Fruit fly (Drosophila melanogaster) whole organism, embryonic: ENCODE results near the gene plx.

ENCODE experiments used
- Atf-2 ChIP-seq: fragments of 200-800 bp; sonication (Bioruptor generic); optimal IDR thresholded peaks from 2 replicates; lab custom pipeline; 2016; ENCODE audit warnings: missing biosample characterization, missing genetic modification characterization
- CG10959 ChIP-seq: fragments of 200-800 bp; sonication (Bioruptor generic); IDR thresholded peaks from 2 replicates; pipeline ENCODE4 v1.3.6; 2022; ENCODE audit warnings: missing biosample characterization, missing genetic modification characterization
- CG12219 ChIP-seq: fragments of 200-800 bp; sonication (Bioruptor generic); optimal IDR thresholded peaks from 3 replicates; lab custom pipeline; 2018; ENCODE audit warnings: missing biosample characterization, mild to moderate bottlenecking, missing genetic modification characterization
- CG12236 ChIP-seq: fragments of 200-800 bp; sonication (Bioruptor generic); optimal IDR thresholded peaks from 2 replicates; lab custom pipeline; 2016; ENCODE audit warnings: missing biosample characterization, missing genetic modification characterization
- CG13296 ChIP-seq: fragments of 200-800 bp; sonication (Bioruptor generic); optimal IDR thresholded peaks from 3 replicates; lab custom pipeline; 2018; ENCODE audit warnings: missing biosample characterization, mild to moderate bottlenecking, missing genetic modification characterization
- CG14710 ChIP-seq: fragments of 200-800 bp; sonication (Bioruptor generic); optimal IDR thresholded peaks from 3 replicates; lab custom pipeline; 2019; ENCODE audit warnings: missing biosample characterization, mild to moderate bottlenecking, missing genetic modification characterization, moderate library complexity
- CG16813 ChIP-seq: fragments of 200-800 bp; sonication (Bioruptor generic); IDR thresholded peaks from 3 replicates; pipeline ENCODE4 v1.3.6; 2022; ENCODE audit warnings: missing biosample characterization, missing genetic modification characterization; ENCODE audit not compliant: partially characterized antibody
- CG18011 ChIP-seq: fragments of 200-800 bp; sonication (Bioruptor generic); optimal IDR thresholded peaks from 2 replicates; lab custom pipeline; 2017; ENCODE audit warnings: missing biosample characterization, missing genetic modification characterization, mild to moderate bottlenecking, moderate library complexity, missing genotype
- CG18262 ChIP-seq: fragments of 200-800 bp; optimal IDR thresholded peaks from 3 replicates; lab custom pipeline; 2019; ENCODE audit warnings: missing biosample characterization, mild to moderate bottlenecking, missing genetic modification characterization, moderate library complexity
- CG2199 ChIP-seq: fragments of 200-800 bp; sonication (Bioruptor generic); IDR thresholded peaks from 3 replicates; pipeline ENCODE4 v1.3.6; 2022; ENCODE audit warnings: missing biosample characterization, missing genetic modification characterization
- CG30020 ChIP-seq: fragments of 200-800 bp; optimal IDR thresholded peaks from 2 replicates; lab custom pipeline; 2019; ENCODE audit warnings: missing biosample characterization, mild to moderate bottlenecking, missing genetic modification characterization, moderate library complexity
- CG3847 ChIP-seq: fragments of 200-800 bp; sonication (Bioruptor generic); IDR thresholded peaks from 2 replicates; pipeline ENCODE4 v1.3.6; 2022; ENCODE audit warnings: missing biosample characterization, missing genetic modification characterization
- CG4424 ChIP-seq: fragments of 200-800 bp; sonication (Bioruptor generic); optimal IDR thresholded peaks from 3 replicates; lab custom pipeline; 2016; ENCODE audit warnings: missing biosample characterization, missing genetic modification characterization
- CG6175 ChIP-seq: fragments of 200-800 bp; sonication (Bioruptor generic); IDR thresholded peaks from 3 replicates; pipeline ENCODE4 v1.3.6; 2022; ENCODE audit warnings: missing biosample characterization, missing genetic modification characterization
- CG6791 ChIP-seq: fragments of 200-800 bp; sonication (Bioruptor generic); IDR thresholded peaks from 3 replicates; pipeline ENCODE4 v1.3.6; 2022; ENCODE audit warnings: missing biosample characterization, missing genetic modification characterization; ENCODE audit not compliant: partially characterized antibody
- CG7928 ChIP-seq: fragments of 200-800 bp; sonication (Bioruptor generic); optimal IDR thresholded peaks from 2 replicates; lab custom pipeline; 2017; ENCODE audit warnings: missing biosample characterization, mild to moderate bottlenecking, missing genetic modification characterization
- CG7963 ChIP-seq: fragments of 200-800 bp; sonication (Bioruptor generic); IDR thresholded peaks from 3 replicates; pipeline ENCODE4 v1.3.6; 2022; ENCODE audit warnings: missing biosample characterization, missing genetic modification characterization; ENCODE audit not compliant: partially characterized antibody
- CG8765 ChIP-seq: fragments of 200-800 bp; sonication (Bioruptor generic); IDR thresholded peaks from 2 replicates; pipeline ENCODE4 v1.3.6; 2022; ENCODE audit warnings: missing biosample characterization, missing genetic modification characterization
- CG9437 ChIP-seq: fragments of 200-800 bp; sonication (Bioruptor generic); optimal IDR thresholded peaks from 2 replicates; lab custom pipeline; 2018; ENCODE audit warnings: missing biosample characterization, mild to moderate bottlenecking, missing genetic modification characterization
- Chrac-16 ChIP-seq: fragments of 200-800 bp; sonication (Bioruptor generic); optimal IDR thresholded peaks from 3 replicates; lab custom pipeline; 2016; ENCODE audit warnings: missing biosample characterization, missing genetic modification characterization
- Dfd ChIP-seq, 2 experiments: fragments of >200 bp; optimal IDR thresholded peaks; 2 replicates each; lab custom pipeline; 2017; ENCODE audit warnings: missing biosample characterization in 2 of 2, missing genetic modification characterization in 2 of 2
- Dip3 ChIP-seq: fragments of 200-800 bp; sonication (Bioruptor generic); optimal IDR thresholded peaks from 3 replicates; lab custom pipeline; 2016; ENCODE audit warnings: missing biosample characterization, missing genetic modification characterization
- Gsc ChIP-seq: fragments of 200-800 bp; sonication (Bioruptor generic); IDR thresholded peaks from 2 replicates; pipeline ENCODE4 v1.3.6; 2022; ENCODE audit warnings: missing biosample characterization, missing genetic modification characterization
- Lim3 ChIP-seq: fragments of 200-800 bp; sonication (Bioruptor generic); IDR thresholded peaks from 2 replicates; pipeline ENCODE4 v1.3.6; 2022; ENCODE audit warnings: missing biosample characterization, missing genetic modification characterization
- Nf-YB ChIP-seq: fragments of 200-800 bp; sonication (Bioruptor generic); optimal IDR thresholded peaks from 3 replicates; lab custom pipeline; 2019; ENCODE audit warnings: missing biosample characterization, mild to moderate bottlenecking, missing genetic modification characterization, moderate library complexity
- Nf-YC ChIP-seq: fragments of 200-800 bp; optimal IDR thresholded peaks from 3 replicates; lab custom pipeline; 2019; ENCODE audit warnings: missing biosample characterization, mild to moderate bottlenecking, missing genetic modification characterization, moderate library complexity
- Oaz ChIP-seq: fragments of 200-800 bp; sonication (Bioruptor generic); IDR thresholded peaks from 2 replicates; pipeline ENCODE4 v1.3.6; 2022; ENCODE audit warnings: missing biosample characterization, missing genetic modification characterization
- Side ChIP-seq: fragments of 200-800 bp; sonication (Bioruptor generic); optimal IDR thresholded peaks from 2 replicates; lab custom pipeline; 2016; ENCODE audit warnings: missing biosample characterization, missing genetic modification characterization
- Xbp1 ChIP-seq: fragments of 200-800 bp; sonication (Bioruptor generic); optimal IDR thresholded peaks from 3 replicates; lab custom pipeline; 2016; ENCODE audit warnings: missing biosample characterization, mild to moderate bottlenecking, missing genetic modification characterization
- abd-A ChIP-seq: fragments of 200-800 bp; sonication (Bioruptor generic); optimal IDR thresholded peaks from 3 replicates; lab custom pipeline; 2019; ENCODE audit warnings: missing biosample characterization, mild to moderate bottlenecking, missing genetic modification characterization, moderate library complexity
- br ChIP-seq: fragments of >200 bp; optimal IDR thresholded peaks from 2 replicates; lab custom pipeline; 2017
- chn ChIP-seq: fragments of 200-800 bp; sonication (Bioruptor generic); optimal IDR thresholded peaks from 2 replicates; lab custom pipeline; 2016; ENCODE audit warnings: missing biosample characterization, missing genetic modification characterization
- ci ChIP-seq: fragments of 200-800 bp; sonication (Bioruptor generic); IDR thresholded peaks from 3 replicates; pipeline ENCODE4 v1.3.6; 2022; ENCODE audit warnings: missing biosample characterization, missing genetic modification characterization
- dm ChIP-seq: fragments of 200-800 bp; sonication (Bioruptor generic); optimal IDR thresholded peaks from 3 replicates; lab custom pipeline; 2016; ENCODE audit warnings: missing biosample characterization, missing genetic modification characterization
- eve ChIP-seq, 2 experiments: fragments of >200 bp; optimal IDR thresholded peaks; 2 replicates each; lab custom pipeline; 2017; ENCODE audit warnings: missing biosample characterization in 2 of 2, missing genetic modification characterization in 2 of 2
- kni ChIP-seq: fragments of 200-800 bp; sonication (Bioruptor generic); optimal IDR thresholded peaks from 3 replicates; lab custom pipeline; 2017; ENCODE audit warnings: mild to moderate bottlenecking, missing biosample characterization, missing genetic modification reagents, missing genetic modification characterization
- lbe ChIP-seq: fragments of 200-800 bp; sonication (Bioruptor generic); optimal IDR thresholded peaks from 2 replicates; lab custom pipeline; 2016; ENCODE audit warnings: missing biosample characterization, mild to moderate bottlenecking, missing genetic modification characterization
- nerfin-2 ChIP-seq: fragments of 200-800 bp; sonication (Bioruptor generic); IDR thresholded peaks from 2 replicates; pipeline ENCODE4 v1.3.6; 2022; ENCODE audit warnings: missing biosample characterization, missing genetic modification characterization; ENCODE audit not compliant: partially characterized antibody
- nom ChIP-seq: fragments of 200-800 bp; sonication (Bioruptor generic); optimal IDR thresholded peaks from 2 replicates; lab custom pipeline; 2017; ENCODE audit warnings: missing biosample characterization, missing genetic modification characterization, mild to moderate bottlenecking, moderate library complexity, missing genetic modification reagents
- otp ChIP-seq: fragments of 200-800 bp; sonication (Bioruptor generic); IDR thresholded peaks from 3 replicates; pipeline ENCODE4, ENCODE4 v1.3.6; 2022; ENCODE audit warnings: missing biosample characterization, missing genetic modification characterization
- pnt ChIP-seq: fragments of 200-800 bp; sonication (Bioruptor generic); optimal IDR thresholded peaks from 3 replicates; lab custom pipeline; 2016; ENCODE audit warnings: missing biosample characterization, missing genetic modification characterization
- pros ChIP-seq: fragments of 200-800 bp; sonication (Bioruptor generic); optimal IDR thresholded peaks from 3 replicates; lab custom pipeline; 2019; ENCODE audit warnings: missing biosample characterization, mild to moderate bottlenecking, missing genetic modification characterization, moderate library complexity
- pzg ChIP-seq: fragments of 200-800 bp; sonication (Bioruptor generic); optimal IDR thresholded peaks from 3 replicates; lab custom pipeline; 2018; ENCODE audit warnings: missing biosample characterization, mild to moderate bottlenecking, missing genetic modification characterization, moderate library complexity
- scrt ChIP-seq: fragments of 200-800 bp; sonication (Bioruptor generic); optimal IDR thresholded peaks from 2 replicates; lab custom pipeline; 2018; ENCODE audit warnings: missing biosample characterization, mild to moderate bottlenecking, missing genetic modification characterization, moderate library complexity
- sim ChIP-seq: fragments of 200-800 bp; sonication (Bioruptor generic); IDR thresholded peaks from 2 replicates; pipeline ENCODE4 v1.3.6; 2022; ENCODE audit warnings: missing biosample characterization, missing genetic modification characterization
- sna ChIP-seq: fragments of 200-800 bp; sonication (Bioruptor generic); IDR thresholded peaks from 2 replicates; pipeline ENCODE4 v1.3.6; 2022; ENCODE audit warnings: missing biosample characterization, missing genetic modification characterization; ENCODE audit not compliant: partially characterized antibody
- tio ChIP-seq: fragments of 200-800 bp; sonication (Bioruptor generic); optimal IDR thresholded peaks from 2 replicates; lab custom pipeline; 2017; ENCODE audit warnings: missing biosample characterization, missing genetic modification characterization, inconsistent platforms
- twi ChIP-seq: fragments of 200-800 bp; optimal IDR thresholded peaks from 2 replicates; lab custom pipeline; 2019; ENCODE audit warnings: missing biosample characterization, mild to moderate bottlenecking, missing genetic modification characterization, moderate library complexity
- vfl ChIP-seq: fragments of 200-800 bp; sonication (Bioruptor generic); optimal IDR thresholded peaks from 2 replicates; lab custom pipeline; 2016; ENCODE audit warnings: missing biosample characterization, missing genetic modification characterization

Gene plx

dm6 chr3R:5636519-5637430 lies 48.9 kb upstream of the plx start, which contains the start of the genes CG31548 and CG12170 (continued):
- TF ChIP-seq CG10959 (no peak), eve (GFP tag; optimal IDR thresholded peaks at IDR 0.05; lab: Kevin White, UChicago) (no peak), sim (no peak), Atf-2 (GFP tag; lab: Kevin White, UChicago) (no peak), CG18262 (tag; lab: Kevin White, UChicago) (peak; percentile 72), CG12236 (no peak), nom (no peak), br (lab: Kevin White, UChicago) (no peak), ci (peak; percentile 72), lbe (GFP tag; lab: Kevin White, UChicago) (peak; percentile 22), CG14710 (tag; lab: Kevin White, UChicago) (peak; percentile 70), tio (GFP tag; lab: Kevin White, UChicago) (no peak), CG6175 (GFP tag; lab: Robert Waterston, UW) (no peak), CG8765 (no peak), CG18011 (GFP tag; lab: Kevin White, UChicago) (peak; percentile 36), Nf-YC (tag; lab: Kevin White, UChicago) (no peak), Nf-YB (GFP tag; lab: Kevin White, UChicago) (peak; percentile 46), CG13296 (peak; percentile 42), CG30020 (tag; lab: Kevin White, UChicago) (peak; percentile 64), Chrac-16 (GFP tag; lab: Kevin White, UChicago) (peak; percentile 39), CG16813 (GFP tag; lab: Robert Waterston, UW) (no peak), CG2199 (GFP tag; lab: Robert Waterston, UW) (no peak), Lim3 (no peak), pros (GFP tag; lab: Kevin White, UChicago) (no peak), twi (tag; lab: Kevin White, UChicago) (no peak), Dip3 (GFP tag; lab: Kevin White, UChicago) (no peak), Xbp1 (GFP tag; lab: Kevin White, UChicago) (peak; percentile 72), CG4424 (GFP tag; lab: Kevin White, UChicago) (peak; percentile 49), nerfin-2 (no peak), otp (GFP tag; lab: Robert Waterston, UW) (no peak), sna (GFP tag; lab: Robert Waterston, UW) (0 out of 2 replicates have a peak, but pooled peaks have one; percentile 23), CG7963 (GFP tag; lab: Robert Waterston, UW) (no peak), pnt (GFP tag; lab: Kevin White, UChicago) (no peak), kni (GFP tag; lab: Kevin White, UChicago) (no peak), Gsc (no peak), dm (GFP tag; lab: Kevin White, UChicago) (no peak), Oaz (GFP tag; lab: Robert Waterston, UW) (no peak), pzg (peak; percentile 15), CG3847 (GFP tag; lab: Robert Waterston, UW) (no peak), abd-A (tag; lab: Kevin White, UChicago) (no peak), CG12219 (GFP tag; lab: Kevin White, UChicago) (no peak), CG6791 (no peak), scrt (GFP tag; lab: Kevin White, UChicago) (no peak), chn (GFP tag; lab: Kevin White, UChicago) (peak; percentile 28), Side (GFP tag; lab: Kevin White, UChicago) (peak; percentile 17), CG7928 (GFP tag; lab: Kevin White, UChicago) (no peak), Dfd (GFP tag; optimal IDR thresholded peaks at IDR 0.05; lab: Kevin White, UChicago) (no peak), CG9437 (GFP tag; lab: Kevin White, UChicago) (peak; percentile 95), vfl (GFP tag; lab: Kevin White, UChicago) (peak; percentile 15)
